Worm (Caenorhabditis elegans): ENCODE measurements around the gene F32D8.4.

DNA sequence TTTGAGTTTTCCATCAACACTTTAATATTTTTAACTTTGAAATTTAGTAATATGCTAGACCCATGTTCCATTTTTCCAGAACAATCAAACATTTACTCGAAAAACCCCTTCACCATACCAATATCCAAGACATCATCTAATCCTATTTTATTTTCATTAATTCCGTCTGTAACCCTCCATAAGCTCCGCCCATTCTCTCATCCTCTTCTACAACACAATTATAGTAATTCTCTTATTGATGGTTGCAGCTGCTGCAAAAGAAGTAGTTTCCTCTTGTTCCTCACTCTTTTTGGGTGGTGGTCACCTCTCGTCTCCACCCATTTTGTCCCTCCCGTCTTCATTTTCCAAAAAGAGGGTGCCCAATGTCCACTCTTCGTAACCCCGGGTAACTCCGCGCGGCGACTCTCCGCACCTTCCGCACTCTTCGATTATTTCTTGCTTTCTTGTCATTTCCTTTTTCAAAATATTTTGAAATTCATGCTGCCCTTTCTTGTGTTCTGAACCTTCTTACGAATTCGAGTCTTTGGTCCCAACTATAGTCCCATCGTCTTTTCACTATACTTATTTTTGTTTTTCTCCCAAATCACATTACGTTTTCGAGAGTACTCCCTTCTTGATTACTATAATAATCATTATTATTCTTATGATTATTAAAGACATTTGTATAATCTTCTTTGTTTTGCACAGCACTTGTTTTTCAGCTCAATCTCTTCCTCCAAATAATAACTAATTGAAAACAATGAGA lies 13.1 kb downstream of the F32D8.4 start, which contains the start of gene F32D8.1:
- TF ChIP-seq ceh-27 (GFP tag; optimal IDR thresholded peaks at IDR 0.05) (no peak), F57C9.4 (tag; optimal IDR thresholded peaks at IDR 0.05) (no peak), nfya-1 (tag; optimal IDR thresholded peaks at IDR 0.05; ENCODE audit: borderline replicate concordance, insufficient read depth) (no peak), unc-62 (GFP tag; optimal IDR thresholded peaks at IDR 0.05) (no peak), attf-6 (GFP tag; IDR thresholded peaks at IDR 0.05) (no peak), sea-2 (GFP tag; IDR thresholded peaks at IDR 0.05) (no peak), ama-1 (optimal IDR thresholded peaks at IDR 0.05) (no peak), ama-1 (GFP tag; optimal IDR thresholded peaks at IDR 0.05) (no peak), K12H6.12 (tag; optimal IDR thresholded peaks at IDR 0.05) (no peak), nhr-179 (tag; optimal IDR thresholded peaks at IDR 0.05) (no peak), hsf-1 (GFP tag; IDR thresholded peaks at IDR 0.05) (no peak), Y53G8AR.9 (GFP tag; conservative IDR thresholded peaks at IDR 0.05) (no peak), Y56A3A.18 (GFP tag; IDR thresholded peaks at IDR 0.05) (no peak), mxl-1 (tag; optimal IDR thresholded peaks at IDR 0.05) (no peak)

Data from whole organism, young adult.